Fruit fly (Drosophila melanogaster) whole organism, embryonic: ENCODE measurements around the gene mRpS26.

Experiments
- Antp ChIP-seq: fragments of 200-800 bp; sonication (Bioruptor generic); optimal IDR thresholded peaks from 3 replicates; lab custom pipeline; 2016; ENCODE audit warnings: missing biosample characterization, missing genetic modification characterization
- Atf-2 ChIP-seq: fragments of 200-800 bp; sonication (Bioruptor generic); optimal IDR thresholded peaks from 2 replicates; lab custom pipeline; 2016; ENCODE audit warnings: missing biosample characterization, missing genetic modification characterization
- BtbVII ChIP-seq: fragments of 200-800 bp; sonication (Bioruptor generic); optimal IDR thresholded peaks from 3 replicates; lab custom pipeline; 2017; ENCODE audit warnings: missing biosample characterization, mild to moderate bottlenecking, missing genetic modification characterization
- C15 ChIP-seq: fragments of 200-800 bp; sonication (Bioruptor generic); IDR thresholded peaks from 3 replicates; pipeline ENCODE4 v1.3.6; 2022; ENCODE audit warnings: missing biosample characterization, missing genetic modification characterization
- CG12155 ChIP-seq: fragments of 200-800 bp; sonication (Bioruptor generic); optimal IDR thresholded peaks from 3 replicates; lab custom pipeline; 2016; ENCODE audit warnings: missing biosample characterization, missing genetic modification characterization
- CG12769 ChIP-seq: fragments of 200-800 bp; sonication (Bioruptor generic); optimal IDR thresholded peaks from 2 replicates; lab custom pipeline; 2019; ENCODE audit warnings: missing biosample characterization, mild to moderate bottlenecking, missing genetic modification characterization, moderate library complexity
- CG13424 ChIP-seq: fragments of 200-800 bp; sonication (Bioruptor generic); optimal IDR thresholded peaks from 2 replicates; lab custom pipeline; 2019; ENCODE audit warnings: missing biosample characterization, mild to moderate bottlenecking, missing genetic modification characterization, moderate library complexity
- CG14965 ChIP-seq: fragments of 200-800 bp; sonication (Bioruptor generic); optimal IDR thresholded peaks from 2 replicates; lab custom pipeline; 2016; ENCODE audit warnings: missing biosample characterization, missing genetic modification characterization, borderline replicate concordance
- CG17568 ChIP-seq: fragments of 200-800 bp; sonication (Bioruptor generic); optimal IDR thresholded peaks from 2 replicates; lab custom pipeline; 2018; ENCODE audit warnings: missing biosample characterization, mild to moderate bottlenecking, missing genetic modification characterization, moderate library complexity
- CG18476 ChIP-seq: fragments of 200-800 bp; sonication (Bioruptor generic); optimal IDR thresholded peaks from 2 replicates; lab custom pipeline; 2016; ENCODE audit warnings: missing biosample characterization, mild to moderate bottlenecking, missing genetic modification characterization
- CG18619 ChIP-seq: fragments of 200-800 bp; sonication (Bioruptor generic); optimal IDR thresholded peaks from 3 replicates; lab custom pipeline; 2017; ENCODE audit warnings: missing biosample characterization, mild to moderate bottlenecking, missing genetic modification characterization
- CG2712 ChIP-seq: fragments of 200-800 bp; optimal IDR thresholded peaks from 3 replicates; lab custom pipeline; 2019; ENCODE audit warnings: missing biosample characterization, mild to moderate bottlenecking, missing genetic modification characterization, moderate library complexity
- CG33557 ChIP-seq: fragments of 200-800 bp; sonication (Bioruptor generic); optimal IDR thresholded peaks from 2 replicates; lab custom pipeline; 2019; ENCODE audit warnings: missing biosample characterization, mild to moderate bottlenecking, missing genetic modification characterization, moderate library complexity
- CG7786 ChIP-seq: fragments of 200-800 bp; sonication (Bioruptor generic); optimal IDR thresholded peaks from 2 replicates; lab custom pipeline; 2016; ENCODE audit warnings: missing biosample characterization, missing genetic modification characterization
- CG8089 ChIP-seq: fragments of 200-800 bp; sonication (Bioruptor generic); optimal IDR thresholded peaks from 3 replicates; lab custom pipeline; 2016; ENCODE audit warnings: missing biosample characterization, missing genetic modification characterization
- CG8924 ChIP-seq: fragments of 200-800 bp; optimal IDR thresholded peaks from 3 replicates; lab custom pipeline; 2019; ENCODE audit warnings: missing biosample characterization, mild to moderate bottlenecking, missing genetic modification characterization, moderate library complexity
- D19A ChIP-seq: fragments of 200-800 bp; optimal IDR thresholded peaks from 3 replicates; lab custom pipeline; 2019; ENCODE audit warnings: missing biosample characterization, mild to moderate bottlenecking, missing genetic modification characterization, moderate library complexity
- E2f2 ChIP-seq: fragments of 200-800 bp; sonication (Bioruptor generic); IDR thresholded peaks from 2 replicates; pipeline ENCODE4 v1.3.6; 2022; ENCODE audit warnings: missing biosample characterization, missing genetic modification characterization
- HHEX ChIP-seq: fragments of 200-800 bp; sonication (Bioruptor generic); optimal IDR thresholded peaks from 3 replicates; lab custom pipeline; 2017; ENCODE audit warnings: missing biosample characterization, mild to moderate bottlenecking, missing genetic modification characterization, missing genetic modification reagents
- Hr78 ChIP-seq, 2 experiments: fragments of 200-800 bp in 1 of 2; fragments of >200 bp in 1 of 2; sonication (Bioruptor generic) in 1 of 2; optimal IDR thresholded peaks; 2 replicates each; lab custom pipeline; 2017 to 2019; ENCODE audit warnings: missing biosample characterization in 2 of 2, missing genetic modification characterization in 2 of 2, mild to moderate bottlenecking in 1 of 2, moderate library complexity in 1 of 2
- Lhr ChIP-seq: fragments of 200-800 bp; sonication (Bioruptor generic); optimal IDR thresholded peaks from 3 replicates; lab custom pipeline; 2017; ENCODE audit warnings: mild to moderate bottlenecking, missing biosample characterization, missing genetic modification reagents, missing genetic modification characterization
- Oli ChIP-seq: fragments of 200-800 bp; sonication (Bioruptor generic); optimal IDR thresholded peaks from 2 replicates; lab custom pipeline; 2018; ENCODE audit warnings: missing biosample characterization, mild to moderate bottlenecking, missing genetic modification characterization, moderate library complexity
- PHDP ChIP-seq: fragments of 200-800 bp; sonication (Bioruptor generic); optimal IDR thresholded peaks from 3 replicates; lab custom pipeline; 2018; ENCODE audit warnings: missing biosample characterization, mild to moderate bottlenecking, missing genetic modification characterization, moderate library complexity
- Six4 ChIP-seq: fragments of 200-800 bp; sonication (Bioruptor generic); optimal IDR thresholded peaks from 2 replicates; lab custom pipeline; 2016; ENCODE audit warnings: missing biosample characterization, missing genetic modification characterization
- amos ChIP-seq: fragments of 200-800 bp; sonication (Bioruptor generic); IDR thresholded peaks from 2 replicates; pipeline ENCODE4 v1.3.6; 2022; ENCODE audit warnings: missing biosample characterization, missing genetic modification characterization; ENCODE audit not compliant: partially characterized antibody
- ase ChIP-seq: fragments of 200-800 bp; sonication (Bioruptor generic); IDR thresholded peaks from 3 replicates; pipeline ENCODE4 v1.3.6; 2022; ENCODE audit warnings: missing biosample characterization, missing genetic modification characterization
- bbx ChIP-seq: fragments of 200-800 bp; sonication (Bioruptor generic); IDR thresholded peaks from 2 replicates; pipeline ENCODE4 v1.3.6; 2022; ENCODE audit warnings: missing biosample characterization, missing genetic modification characterization; ENCODE audit not compliant: partially characterized antibody
- br ChIP-seq: fragments of >200 bp; optimal IDR thresholded peaks from 2 replicates; lab custom pipeline; 2017
- cas ChIP-seq: fragments of 200-800 bp; sonication (Bioruptor generic); IDR thresholded peaks from 2 replicates; pipeline ENCODE4 v1.3.6; 2022; ENCODE audit warnings: missing biosample characterization, missing genetic modification characterization
- crc ChIP-seq: fragments of 200-800 bp; sonication (Bioruptor generic); optimal IDR thresholded peaks from 2 replicates; lab custom pipeline; 2016; ENCODE audit warnings: missing biosample characterization, missing genetic modification characterization
- dati ChIP-seq: fragments of 200-800 bp; sonication (Bioruptor generic); IDR thresholded peaks from 2 replicates; pipeline ENCODE4 v1.3.6; 2022; ENCODE audit warnings: missing biosample characterization, missing genetic modification characterization
- disco-r ChIP-seq: fragments of 200-800 bp; sonication (Bioruptor generic); optimal IDR thresholded peaks from 2 replicates; lab custom pipeline; 2016; ENCODE audit warnings: missing biosample characterization, missing genetic modification characterization
- dmrt11E ChIP-seq: fragments of 200-800 bp; sonication (Bioruptor generic); optimal IDR thresholded peaks from 3 replicates; lab custom pipeline; 2018; ENCODE audit warnings: missing biosample characterization, mild to moderate bottlenecking, missing genetic modification characterization, moderate library complexity
- ewg ChIP-seq: fragments of 200-800 bp; sonication (Bioruptor generic); optimal IDR thresholded peaks from 3 replicates; lab custom pipeline; 2017; ENCODE audit warnings: mild to moderate bottlenecking, missing biosample characterization, missing genetic modification reagents, missing genetic modification characterization
- ftz-f1 ChIP-seq: fragments of 200-800 bp; sonication (Bioruptor generic); optimal IDR thresholded peaks from 2 replicates; lab custom pipeline; 2016; ENCODE audit warnings: missing biosample characterization, missing genetic modification characterization
- gsb-n ChIP-seq: fragments of 200-800 bp; sonication (Bioruptor generic); optimal IDR thresholded peaks from 3 replicates; lab custom pipeline; 2018; ENCODE audit warnings: missing biosample characterization, mild to moderate bottlenecking, missing genetic modification characterization
- gt ChIP-seq: fragments of 200-800 bp; sonication (Bioruptor generic); IDR thresholded peaks from 2 replicates; pipeline ENCODE4 v1.3.6; 2022; ENCODE audit warnings: missing biosample characterization, missing genetic modification characterization
- hb ChIP-seq: fragments of 200-800 bp; sonication (Bioruptor generic); IDR thresholded peaks from 3 replicates; pipeline ENCODE4 v1.3.6; 2022; ENCODE audit warnings: missing biosample characterization, missing genetic modification characterization; ENCODE audit not compliant: partially characterized antibody
- hth ChIP-seq: fragments of >200 bp; optimal IDR thresholded peaks from 2 replicates; lab custom pipeline; 2017; ENCODE audit warnings: inconsistent platforms
- lilli ChIP-seq: fragments of 200-800 bp; sonication (Bioruptor generic); optimal IDR thresholded peaks from 3 replicates; lab custom pipeline; 2016; ENCODE audit warnings: missing biosample characterization, missing genetic modification characterization
- luna ChIP-seq: fragments of 200-800 bp; sonication (Bioruptor generic); optimal IDR thresholded peaks from 2 replicates; lab custom pipeline; 2016; ENCODE audit warnings: missing biosample characterization, missing genetic modification characterization
- nerfin-2 ChIP-seq: fragments of 200-800 bp; sonication (Bioruptor generic); IDR thresholded peaks from 2 replicates; pipeline ENCODE4 v1.3.6; 2022; ENCODE audit warnings: missing biosample characterization, missing genetic modification characterization; ENCODE audit not compliant: partially characterized antibody
- org-1 ChIP-seq: fragments of 200-800 bp; sonication (Bioruptor generic); optimal IDR thresholded peaks from 2 replicates; lab custom pipeline; 2017; ENCODE audit warnings: missing biosample characterization, missing genetic modification characterization
- pita ChIP-seq: fragments of 200-800 bp; sonication (Bioruptor generic); optimal IDR thresholded peaks from 2 replicates; lab custom pipeline; 2017; ENCODE audit warnings: missing biosample characterization, mild to moderate bottlenecking, missing genetic modification characterization
- pnt ChIP-seq: fragments of 200-800 bp; sonication (Bioruptor generic); optimal IDR thresholded peaks from 3 replicates; lab custom pipeline; 2016; ENCODE audit warnings: missing biosample characterization, missing genetic modification characterization
- row ChIP-seq: fragments of 200-800 bp; sonication (Bioruptor generic); IDR thresholded peaks from 3 replicates; pipeline ENCODE4 v1.3.6; 2022; ENCODE audit warnings: missing biosample characterization, missing genetic modification characterization
- slbo ChIP-seq: fragments of 200-800 bp; sonication (Bioruptor generic); IDR thresholded peaks from 2 replicates; pipeline ENCODE4 v1.3.6; 2022; ENCODE audit warnings: missing biosample characterization, missing genetic modification characterization
- unc-4 ChIP-seq: fragments of 200-800 bp; sonication (Bioruptor generic); IDR thresholded peaks from 2 replicates; pipeline ENCODE4 v1.3.6; 2022; ENCODE audit warnings: missing biosample characterization, missing genetic modification characterization; ENCODE audit not compliant: partially characterized antibody
- zfh2 ChIP-seq: fragments of 200-800 bp; sonication (Bioruptor generic); optimal IDR thresholded peaks from 2 replicates; lab custom pipeline; 2016; ENCODE audit warnings: missing biosample characterization, missing genetic modification characterization

The mRpS26 gene

DNA sequence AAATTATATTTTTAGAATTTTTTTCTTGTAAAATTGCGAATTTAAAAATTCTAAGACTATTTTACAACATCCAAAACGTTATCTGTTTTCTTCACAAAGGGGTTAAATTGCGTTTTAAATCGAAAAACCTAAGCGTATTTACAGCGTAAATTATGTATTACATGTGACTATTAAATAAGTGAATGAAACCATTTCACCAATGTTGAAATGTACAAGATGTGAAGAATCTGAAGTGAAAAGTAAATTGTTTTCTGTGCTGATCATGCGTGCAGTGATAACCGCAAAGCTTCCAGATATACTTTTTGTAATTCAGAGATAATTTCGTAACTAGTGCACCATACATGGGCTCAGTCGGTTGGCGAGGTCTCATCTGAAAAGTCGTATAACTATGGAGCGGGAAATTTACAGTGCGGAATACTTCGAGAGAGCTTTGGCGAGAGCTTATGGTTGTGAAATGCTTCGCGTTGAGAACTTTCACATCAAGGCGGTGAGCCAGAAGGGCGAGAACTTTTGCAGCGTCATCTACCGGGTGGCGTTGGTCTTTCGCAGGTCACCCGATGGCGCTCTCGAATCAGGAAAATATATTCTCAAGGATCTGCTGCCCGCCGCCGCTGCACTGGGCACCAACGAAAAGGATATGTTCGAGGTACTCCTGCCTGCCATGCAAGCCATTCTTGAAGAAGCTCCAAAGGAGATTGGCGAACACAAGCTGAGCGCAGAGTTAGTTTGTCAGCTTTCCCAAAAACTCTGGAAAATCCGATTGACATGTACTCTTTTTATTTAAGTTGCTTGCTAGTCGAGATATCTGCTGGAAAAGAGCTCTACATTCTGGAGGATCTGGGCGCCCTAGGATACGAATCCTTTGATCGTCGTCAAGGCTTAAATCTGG, 7.9 kb downstream of the mRpS26 start (continued):
- TF ChIP-seq CG18619 (GFP tag; lab: Kevin White, UChicago) (peak; percentile 15), slbo (GFP tag; lab: Robert Waterston, UW) (peak; percentile 61), disco-r (no peak), CG13424 (tag; lab: Kevin White, UChicago) (peak; percentile 59), CG12769 (tag; lab: Kevin White, UChicago) (peak; percentile 48), CG17568 (GFP tag; lab: Kevin White, UChicago) (no peak), ase (GFP tag; lab: Robert Waterston, UW) (no peak; the same call in 1 of the 3 replicates), zfh2 (GFP tag; lab: Kevin White, UChicago) (no peak), CG8924 (tag; lab: Kevin White, UChicago) (peak; percentile 65), bbx (GFP tag; lab: Robert Waterston, UW) (peak; percentile 27; the same call in 1 of the 2 replicates), luna (GFP tag; lab: Kevin White, UChicago) (peak; percentile 30), hth (lab: Kevin White, UChicago) (no peak), Six4 (no peak), CG7786 (no peak), BtbVII (GFP tag; lab: Kevin White, UChicago) (peak; percentile 8), E2f2 (GFP tag; lab: Robert Waterston, UW) (0 out of 2 replicates have a peak, but pooled peaks have one; percentile 23), lilli (GFP tag; lab: Kevin White, UChicago) (no peak), dati (GFP tag; lab: Robert Waterston, UW) (no peak), Atf-2 (GFP tag; lab: Kevin White, UChicago) (no peak), br (no peak), Antp (peak; percentile 27), Hr78 (GFP tag; optimal IDR thresholded peaks at IDR 0.05; lab: Kevin White, UChicago) (no peak), Oli (tag; lab: Kevin White, UChicago) (peak; percentile 66), CG8089 (peak; percentile 26), D19A (tag; lab: Kevin White, UChicago) (peak; percentile 57), CG2712 (tag; lab: Kevin White, UChicago) (peak; percentile 33), Lhr (GFP tag; lab: Kevin White, UChicago) (peak; percentile 8), ftz-f1 (GFP tag; lab: Kevin White, UChicago) (peak; percentile 61), pnt (GFP tag; lab: Kevin White, UChicago) (no peak), ewg (peak; percentile 19), crc (no peak), PHDP (tag; lab: Kevin White, UChicago) (peak; percentile 59), CG12155 (no peak), amos (GFP tag; lab: Robert Waterston, UW) (no peak; the same call in 1 of the 2 replicates), row (GFP tag; lab: Robert Waterston, UW) (no peak; the same call in 1 of the 3 replicates), CG33557 (GFP tag; lab: Kevin White, UChicago) (no peak), nerfin-2 (GFP tag; lab: Robert Waterston, UW) (no peak), HHEX (GFP tag; lab: Kevin White, UChicago) (peak; percentile 49), cas (GFP tag; lab: Robert Waterston, UW) (no peak), dmrt11E (no peak), CG18476 (GFP tag; lab: Kevin White, UChicago) (no peak), gsb-n (tag; lab: Kevin White, UChicago) (peak; percentile 35), hb (GFP tag; lab: Robert Waterston, UW) (no peak), CG14965 (GFP tag; lab: Kevin White, UChicago) (peak; percentile 97), pita (GFP tag; lab: Kevin White, UChicago) (peak; percentile 5), unc-4 (GFP tag; lab: Robert Waterston, UW) (no peak), C15 (GFP tag; lab: Robert Waterston, UW) (0 out of 3 replicates have a peak, but pooled peaks have one; percentile 33), org-1 (GFP tag; lab: Kevin White, UChicago) (no peak), gt (no peak)
